Worm (Caenorhabditis elegans): ENCODE data around the gene F33G12.3.

- TF ChIP-seq C04F5.9 (tag; optimal IDR thresholded peaks at IDR 0.05) (no peak), efl-3 (GFP tag; optimal IDR thresholded peaks at IDR 0.05) (no peak), zag-1 (tag; optimal IDR thresholded peaks at IDR 0.05) (no peak), nhr-12 (tag; optimal IDR thresholded peaks at IDR 0.05) (no peak), tbx-2 (tag; optimal IDR thresholded peaks at IDR 0.05) (no peak), unc-30 (tag; optimal IDR thresholded peaks at IDR 0.05) (no peak), nhr-76 (tag; optimal IDR thresholded peaks at IDR 0.05) (no peak), nhr-11 (tag; optimal IDR thresholded peaks at IDR 0.05) (no peak)
Measured at ce11 chrII:5069525-5069924, 35.7 kb upstream of the F33G12.3 start, which contains the start of gene idpb-2.

All from whole organism, L1 larva.